Worm (Caenorhabditis elegans): ENCODE measurements around the gene Y54G2A.40.
"Not testable (repeated sequence)": the region's sequence is repeated elsewhere in the genome, so short reads cannot be mapped to it uniquely, and the experiment has no call there.

The Y54G2A.40 gene

ce11 chrIV:2887245-2887644, 41.0 kb downstream of the Y54G2A.40 start:
- TF ChIP-seq unc-62 (GFP tag; optimal IDR thresholded peaks at IDR 0.05) = no peak

ce11 chrIV:2888496-2889101, 42.3 kb downstream of the Y54G2A.40 start:
- TF ChIP-seq unc-62 (GFP tag; optimal IDR thresholded peaks at IDR 0.05) = no peak

DNA sequence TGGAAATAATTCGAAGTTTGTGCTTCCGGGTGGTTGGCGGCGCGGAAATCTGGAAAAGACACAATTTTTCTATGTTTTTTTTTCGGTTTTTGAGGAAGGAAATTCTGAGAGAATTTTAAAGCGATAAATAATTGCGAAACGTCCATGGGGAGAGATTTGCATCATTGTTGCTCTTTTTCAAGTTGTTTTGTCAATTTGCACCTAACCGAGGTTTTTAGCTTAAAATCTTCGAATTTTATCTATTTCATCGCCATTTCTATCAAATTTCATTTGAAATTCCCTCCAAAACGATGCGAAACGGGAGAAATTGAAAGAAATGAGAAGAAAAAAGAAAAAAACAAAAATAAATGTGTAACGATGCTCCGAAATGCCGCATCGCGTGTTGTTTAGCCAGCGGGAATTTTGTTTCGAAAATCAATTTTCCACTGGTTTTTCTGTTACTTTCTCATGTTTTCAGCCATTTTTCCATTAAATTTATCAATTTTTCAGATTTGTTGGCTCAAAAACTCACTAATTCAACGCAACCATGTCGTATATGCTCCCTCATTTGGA, 44.2 kb downstream of the Y54G2A.40 start, which contains the start of the genes nprt-1 and dib-1:
nprt-1 (minus strand) TSS at position 51 of the 552 bp plus-strand sequence.
dib-1 (plus strand) TSS at position 482 of the 552 bp plus-strand sequence.
- TF ChIP-seq unc-62 (GFP tag; optimal IDR thresholded peaks at IDR 0.05) = no peak

ce11 chrIV:2891535-2892233, 45.4 kb downstream of the Y54G2A.40 start:
- TF ChIP-seq unc-62 (GFP tag; optimal IDR thresholded peaks at IDR 0.05) = no peak

DNA sequence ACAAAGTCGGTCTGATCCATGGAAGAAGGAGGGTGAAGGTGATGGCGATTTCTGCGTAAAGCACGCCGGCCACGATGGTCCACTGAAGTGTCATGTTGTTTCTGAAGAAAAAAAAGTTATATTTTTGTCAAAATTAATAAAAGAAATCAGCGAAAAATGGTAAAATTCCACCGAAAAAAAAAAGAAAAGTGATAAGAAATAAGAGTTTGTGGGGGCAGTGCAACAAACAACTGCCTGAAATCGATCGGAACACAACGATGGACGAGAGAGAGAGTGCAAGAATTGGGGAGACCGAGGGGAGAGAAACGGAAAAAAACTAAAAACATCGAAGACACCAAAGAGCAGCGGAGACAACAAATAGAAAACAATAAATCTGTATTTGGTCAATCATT, 46.1 kb downstream of the Y54G2A.40 start, which contains the start of gene Y54G2A.18:
Y54G2A.18 (minus strand) TSS at position 101 of the 392 bp plus-strand sequence.
- TF ChIP-seq unc-62 (GFP tag; optimal IDR thresholded peaks at IDR 0.05) = no peak

DNA sequence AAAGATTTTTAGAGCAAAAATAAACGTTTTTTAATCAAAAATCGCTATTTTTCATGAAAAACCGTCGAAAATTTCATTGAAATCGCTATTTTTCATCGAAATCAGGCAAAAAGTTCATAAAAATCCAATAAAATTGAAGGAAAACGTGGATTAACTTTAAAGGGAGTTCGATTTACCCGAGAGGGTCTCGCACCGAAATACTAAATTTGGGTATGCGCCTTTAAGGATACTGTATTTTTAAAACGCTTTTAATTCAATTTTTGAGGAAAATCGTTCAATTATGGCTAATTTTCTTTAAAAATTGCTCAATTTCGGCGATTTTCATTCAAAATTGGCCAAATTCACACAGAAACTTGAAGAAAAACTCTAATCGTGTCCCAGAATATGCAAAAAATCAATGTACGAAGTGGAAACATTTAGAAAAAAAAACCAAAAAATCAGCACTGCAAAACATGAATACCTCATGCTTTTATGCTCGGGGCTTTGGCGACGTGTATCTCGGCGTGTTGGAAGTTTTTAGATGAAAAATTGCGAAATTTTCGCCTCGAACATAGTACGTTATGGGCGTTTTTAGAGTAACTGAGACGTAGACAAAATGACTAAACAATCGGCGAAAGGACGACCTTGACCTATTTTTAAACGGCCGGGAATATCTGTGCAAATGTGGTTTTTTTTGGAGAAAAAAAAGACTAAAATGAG, 46.7 kb downstream of the Y54G2A.40 start:
- no peak for TF ChIP-seq unc-62 (GFP tag; optimal IDR thresholded peaks at IDR 0.05)

- no peak for TF ChIP-seq unc-62 (GFP tag; optimal IDR thresholded peaks at IDR 0.05)
Observed at ce11 chrIV:2893486-2893842, 47.2 kb downstream of the Y54G2A.40 start.

ce11 chrIV:2894630-2895029, 48.4 kb downstream of the Y54G2A.40 start, which contains the start of gene Y54G2A.19:
TSS of gene Y54G2A.19 (minus strand) at chrIV:2894730.
- not testable (repeated sequence) for TF ChIP-seq unc-62 (GFP tag; optimal IDR thresholded peaks at IDR 0.05)

DNA sequence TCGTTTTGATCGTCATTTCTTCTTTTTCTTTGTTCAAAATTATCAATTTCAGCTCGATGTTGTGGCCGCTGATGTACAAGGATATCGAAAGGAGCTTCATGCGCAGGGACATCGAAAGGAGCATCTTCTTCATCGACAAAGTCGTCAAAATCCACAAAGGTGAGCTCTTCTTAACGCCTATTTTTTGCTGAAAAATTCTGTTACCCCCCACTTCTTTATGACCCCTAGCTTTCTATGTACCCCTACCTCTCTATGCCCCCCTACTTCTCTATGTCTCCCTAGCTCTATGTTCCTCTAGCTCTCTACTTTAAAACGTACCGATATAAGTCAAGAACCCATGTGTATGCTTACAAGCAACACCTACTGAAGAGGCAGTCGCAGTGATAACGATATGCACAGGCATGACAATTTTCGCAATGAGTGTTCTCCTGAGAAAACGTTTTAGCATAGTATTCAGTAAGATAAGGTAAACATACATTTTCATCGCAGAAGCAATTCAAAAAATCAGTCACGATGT, 51.4 kb downstream of the Y54G2A.40 start, which contains the start of gene Y54G2A.36:
Y54G2A.36 (plus strand) TSS at position 51 of the 517 bp plus-strand sequence.
- TF ChIP-seq unc-62 (GFP tag; optimal IDR thresholded peaks at IDR 0.05) = no peak
